Fruit fly (Drosophila melanogaster) whole organism, prepupa: ENCODE data around the gene CG14537.

Experiments
- OdsH ChIP-seq: fragments of 200-800 bp; sonication (Bioruptor generic); optimal IDR thresholded peaks from 3 replicates; lab custom pipeline; 2016; ENCODE audit warnings: missing biosample characterization, missing genetic modification characterization
- fd85E ChIP-seq: fragments of 200-800 bp; sonication (Bioruptor generic); optimal IDR thresholded peaks from 3 replicates; lab custom pipeline; 2016; ENCODE audit warnings: missing biosample characterization, missing genetic modification characterization
- vri ChIP-seq: fragments of 200-800 bp; sonication (Bioruptor generic); optimal IDR thresholded peaks from 3 replicates; lab custom pipeline; 2016; ENCODE audit warnings: missing biosample characterization, mild to moderate bottlenecking, missing genetic modification characterization

dm6 chr2L:7870212-7870611 lies 30.0 kb downstream of the CG14537 start:
- TF ChIP-seq fd85E (no peak), vri (GFP tag; lab: Kevin White, UChicago) (no peak), OdsH (GFP tag; lab: Kevin White, UChicago) (no peak)
